Fruit fly (Drosophila melanogaster): ENCODE data around the gene kud.

DNA sequence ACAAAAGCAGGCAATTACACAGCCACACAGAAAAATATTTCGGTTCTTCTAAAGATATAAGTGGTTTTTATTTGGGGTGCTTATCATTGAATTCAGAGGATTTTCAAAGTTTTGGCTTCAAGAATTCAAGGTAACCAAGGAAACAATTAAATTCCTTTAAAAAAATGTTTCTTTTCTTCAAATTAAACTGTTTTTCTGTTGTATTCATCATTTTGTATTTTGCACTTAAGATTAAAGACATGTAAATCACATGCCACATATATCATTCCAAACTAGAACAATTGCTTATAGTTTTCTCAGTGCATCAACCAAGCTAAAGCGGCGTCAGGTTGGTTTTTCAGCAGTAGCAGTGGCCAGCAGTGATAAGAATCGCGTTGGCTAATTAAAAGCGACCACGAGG lies 4.3 kb downstream of the kud start:
- TF ChIP-seq CG12605 (GFP tag; IDR thresholded peaks at IDR 0.05): no peak
- no peak for TF ChIP-seq Pif1B (GFP tag; optimal IDR thresholded peaks at IDR 0.05)
- TF ChIP-seq Ets98B (GFP tag; IDR thresholded peaks at IDR 0.05): no peak

Data from whole organism, pupa.